Worm (Caenorhabditis elegans): ENCODE data around the gene dhs-11.
A peak's percentile ranks its signal among the peaks of the same experiment; 100 is the strongest.

DNA sequence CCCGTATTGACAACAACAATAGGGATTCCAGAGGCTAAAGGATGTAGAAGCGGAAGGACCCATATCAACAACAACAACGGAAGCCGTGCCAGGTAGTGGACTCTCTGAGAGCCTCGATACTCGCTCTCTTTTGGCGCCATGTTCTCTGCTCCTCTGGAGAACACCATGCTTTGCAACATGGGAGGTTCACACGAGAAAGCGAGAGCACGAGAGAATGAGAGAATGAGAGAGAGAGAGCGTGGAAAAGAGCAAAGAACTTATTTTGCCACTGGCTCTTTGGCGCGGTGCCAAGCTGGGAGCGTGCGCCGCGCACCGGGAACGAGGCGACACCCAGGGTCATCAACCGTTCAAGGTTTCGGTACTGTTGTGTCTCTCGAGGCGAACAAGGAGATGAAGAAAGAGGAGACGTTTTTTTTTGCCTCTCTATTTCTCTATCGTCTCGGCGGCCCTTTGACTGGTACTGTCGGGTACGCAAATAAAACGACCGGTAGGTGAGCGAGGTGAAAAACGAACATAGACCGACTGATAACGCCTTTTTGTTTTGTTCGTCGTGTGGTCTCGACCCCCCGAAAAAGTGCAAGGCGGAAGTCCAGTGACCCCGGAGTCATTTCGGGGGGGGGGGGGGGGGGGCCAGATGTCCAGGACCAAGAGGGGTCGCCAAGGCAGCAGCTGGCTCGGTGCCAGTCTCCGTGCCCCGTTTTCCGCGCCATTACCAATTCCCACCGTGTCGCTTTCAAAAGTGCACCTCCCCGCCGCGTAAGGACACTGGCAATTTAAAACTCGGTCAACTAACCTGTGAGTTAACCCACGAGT is 9.9 kb downstream of the dhs-11 start, which contains the start of gene Y39A1A.10:
- TF ChIP-seq zfh-2 (GFP tag; conservative IDR thresholded peaks at IDR 0.05) (peak; percentile 84), B0035.1 (tag; optimal IDR thresholded peaks at IDR 0.05) (no peak)
